Worm (Caenorhabditis elegans): ENCODE data around the gene glt-6.

ce11 chrIV:7497750-7498149 lies 5.7 kb upstream of the glt-6 start, which contains the start of gene egas-4:
- TF ChIP-seq F13C5.2 (tag; optimal IDR thresholded peaks at IDR 0.05) (no peak), ama-1 (optimal IDR thresholded peaks at IDR 0.05) (no peak), scrt-1 (GFP tag; IDR thresholded peaks at IDR 0.05) (no peak), flt-1 (GFP tag; IDR thresholded peaks at IDR 0.05) (no peak), ets-7 (tag; optimal IDR thresholded peaks at IDR 0.05) (no peak), B0310.2 (tag; optimal IDR thresholded peaks at IDR 0.05) (no peak), tbx-37 (GFP tag; conservative IDR thresholded peaks at IDR 0.05) (no peak), aly-1 (tag; optimal IDR thresholded peaks at IDR 0.05) (no peak), tra-4 (tag; optimal IDR thresholded peaks at IDR 0.05) (no peak), hmbx-1 (tag; optimal IDR thresholded peaks at IDR 0.05) (no peak), tbx-11 (GFP tag; IDR thresholded peaks at IDR 0.05) (no peak), pes-1 (GFP tag; IDR thresholded peaks at IDR 0.05) (no peak)

All from whole organism, early embryonic.